Fruit fly (Drosophila melanogaster): ENCODE measurements around the gene CG32816.
"Not testable (repeated sequence)": the region's sequence is repeated elsewhere in the genome, so short reads cannot be mapped to it uniquely, and the experiment has no call there.

The CG32816 gene

DNA sequence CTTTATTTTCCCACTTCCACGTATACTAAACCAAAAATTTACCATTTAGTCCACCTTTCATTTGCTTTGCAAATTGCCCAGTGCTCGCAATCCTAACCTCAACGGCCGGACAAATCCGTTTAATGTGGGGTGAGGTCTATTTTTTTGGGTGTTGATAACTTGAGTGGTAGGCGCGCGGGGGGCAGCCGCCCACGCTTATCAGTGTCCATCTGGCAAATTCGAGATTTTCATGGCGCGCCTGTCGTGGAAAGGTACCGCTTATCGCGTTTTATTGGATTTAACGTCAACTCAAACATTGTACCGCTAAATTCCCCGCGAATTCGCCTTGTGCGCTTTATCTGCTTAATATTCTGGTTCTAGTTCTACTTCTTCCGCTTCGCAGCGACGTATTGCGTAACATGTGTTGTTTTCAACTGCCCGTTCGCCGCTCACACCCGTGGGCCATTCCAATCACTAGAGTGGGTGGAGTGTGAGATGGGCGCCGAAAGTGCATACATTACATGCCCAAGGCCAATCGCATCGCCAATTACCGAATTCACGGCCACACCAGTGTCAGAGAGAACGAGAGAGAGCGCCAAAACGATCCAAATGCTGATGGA, 22.3 kb upstream of the CG32816 start:
- TF ChIP-seq CG34367 (tag; optimal IDR thresholded peaks at IDR 0.05), result no peak
- TF ChIP-seq CG15710 (tag; optimal IDR thresholded peaks at IDR 0.05), result no peak
- TF ChIP-seq CG32121 (GFP tag; IDR thresholded peaks at IDR 0.05), result no peak
- TF ChIP-seq rn (GFP tag; IDR thresholded peaks at IDR 0.05), result no peak
- TF ChIP-seq Pif1B (GFP tag; optimal IDR thresholded peaks at IDR 0.05), result no peak
- no peak for TF ChIP-seq CG4496 (GFP tag; IDR thresholded peaks at IDR 0.05)
- no peak for TF ChIP-seq Pif1A (GFP tag; optimal IDR thresholded peaks at IDR 0.05)
- no peak for TF ChIP-seq gl (tag; optimal IDR thresholded peaks at IDR 0.05)
- TF ChIP-seq CG17806 (tag; optimal IDR thresholded peaks at IDR 0.05), result no peak

DNA sequence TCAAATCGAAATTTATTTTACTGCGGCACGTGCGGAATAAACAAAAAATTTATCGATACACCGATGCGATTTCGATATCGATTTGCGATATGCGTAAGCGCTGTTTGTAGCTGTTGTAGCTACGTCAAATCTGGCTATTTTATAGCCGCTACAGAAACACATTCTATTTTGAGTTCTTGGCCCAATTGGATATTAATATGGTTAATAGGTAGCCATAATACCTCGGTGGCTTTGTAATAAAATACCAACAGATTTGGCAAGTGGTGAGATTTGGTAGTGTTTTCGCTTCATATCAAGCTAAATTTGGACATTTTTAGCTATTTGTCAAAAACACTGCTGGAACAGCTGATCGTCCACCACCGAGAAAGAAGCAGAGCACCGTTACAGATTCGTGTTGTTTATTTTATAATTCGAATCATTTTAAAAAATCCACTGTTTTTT, 17.0 kb upstream of the CG32816 start, which contains the start of the genes CG18273 and CG3156:
Gene CG18273, minus strand, starts transcription at position 65 of the 441 bp plus-strand sequence.
Gene CG3156, plus strand, starts transcription at position 362 of the 441 bp plus-strand sequence.
- TF ChIP-seq CG15710 (tag; optimal IDR thresholded peaks at IDR 0.05), result peak; percentile 22
- TF ChIP-seq CG12605 (GFP tag; IDR thresholded peaks at IDR 0.05), result no peak
- no peak for TF ChIP-seq Pif1A (GFP tag; optimal IDR thresholded peaks at IDR 0.05)
- no peak for TF ChIP-seq CG14655 (GFP tag; optimal IDR thresholded peaks at IDR 0.05)
- TF ChIP-seq EcR (GFP tag; optimal IDR thresholded peaks at IDR 0.05), result no peak
- TF ChIP-seq fd96Ca (GFP tag; IDR thresholded peaks at IDR 0.05), result 0 out of 3 replicates have a peak, but pooled peaks have one; percentile 23
- TF ChIP-seq CG9948 (tag; optimal IDR thresholded peaks at IDR 0.05), result peak; percentile 2

DNA sequence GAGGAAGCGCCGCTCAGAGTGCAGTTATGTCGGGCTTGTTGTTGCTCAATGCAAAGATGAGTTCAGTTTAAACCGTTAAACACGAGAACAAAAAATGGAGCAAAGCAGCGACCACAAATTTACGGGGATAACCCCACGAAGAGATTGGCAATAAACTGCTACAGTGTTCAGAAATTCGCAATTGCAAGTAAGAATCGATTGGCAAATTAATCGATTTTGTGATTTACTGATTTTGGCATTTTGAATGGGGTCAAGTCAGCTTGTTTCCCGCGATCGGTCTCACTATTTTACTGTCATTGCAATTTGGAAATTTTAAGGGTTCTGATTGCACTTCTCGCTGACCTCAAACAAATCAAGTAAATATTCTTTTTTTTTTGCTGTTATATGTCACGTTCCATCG, 11.1 kb upstream of the CG32816 start, which contains the start of gene CG3176:
Gene CG3176, plus strand, starts transcription at position 221 of the 400 bp plus-strand sequence.
- not testable (repeated sequence) for TF ChIP-seq CG15710 (tag; optimal IDR thresholded peaks at IDR 0.05); CG34367 (tag; optimal IDR thresholded peaks at IDR 0.05); CG12605 (GFP tag; IDR thresholded peaks at IDR 0.05)

DNA sequence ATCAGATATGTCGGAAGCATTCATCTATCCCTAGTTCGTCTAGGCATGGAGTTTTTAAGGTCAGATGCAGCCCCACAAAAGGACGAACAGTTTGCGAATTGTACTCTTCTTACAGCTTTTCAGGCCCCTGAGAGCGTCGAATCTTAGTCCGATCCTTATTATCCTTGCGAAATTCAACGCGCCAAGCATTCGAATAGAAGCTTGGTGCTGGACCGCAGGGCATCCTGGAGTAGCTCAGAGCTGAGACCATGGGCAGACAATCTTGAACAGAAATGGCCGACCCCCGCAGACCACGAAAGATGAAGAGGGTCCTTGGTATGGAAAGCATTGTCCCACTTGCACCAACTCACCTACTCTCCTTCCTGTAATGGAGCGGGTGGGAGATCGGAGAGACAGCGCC, 8.2 kb upstream of the CG32816 start, which contains the start of gene CG32817:
Gene CG32817, plus strand, starts transcription at position 301 of the 400 bp plus-strand sequence.
- TF ChIP-seq CG12605 (GFP tag; IDR thresholded peaks at IDR 0.05) (no peak), CG32121 (GFP tag; IDR thresholded peaks at IDR 0.05) (no peak), CG15710 (tag; optimal IDR thresholded peaks at IDR 0.05) (no peak), Snoo (tag; optimal IDR thresholded peaks at IDR 0.05) (no peak), CG8159 (tag; optimal IDR thresholded peaks at IDR 0.05) (no peak), CG8301 (tag; optimal IDR thresholded peaks at IDR 0.05) (no peak), Pif1A (GFP tag; optimal IDR thresholded peaks at IDR 0.05) (no peak), CG9948 (tag; optimal IDR thresholded peaks at IDR 0.05) (no peak), CG13204 (GFP tag; optimal IDR thresholded peaks at IDR 0.05) (no peak), Ets98B (GFP tag; IDR thresholded peaks at IDR 0.05) (no peak), Pif1B (GFP tag; optimal IDR thresholded peaks at IDR 0.05) (no peak), rn (GFP tag; IDR thresholded peaks at IDR 0.05) (no peak), CG34367 (tag; optimal IDR thresholded peaks at IDR 0.05) (no peak), CG14655 (GFP tag; optimal IDR thresholded peaks at IDR 0.05) (no peak), CG17806 (tag; optimal IDR thresholded peaks at IDR 0.05) (no peak), fd96Ca (GFP tag; IDR thresholded peaks at IDR 0.05) (no peak), CG4496 (GFP tag; IDR thresholded peaks at IDR 0.05) (no peak), CG10348 (GFP tag; IDR thresholded peaks at IDR 0.05) (no peak)

DNA sequence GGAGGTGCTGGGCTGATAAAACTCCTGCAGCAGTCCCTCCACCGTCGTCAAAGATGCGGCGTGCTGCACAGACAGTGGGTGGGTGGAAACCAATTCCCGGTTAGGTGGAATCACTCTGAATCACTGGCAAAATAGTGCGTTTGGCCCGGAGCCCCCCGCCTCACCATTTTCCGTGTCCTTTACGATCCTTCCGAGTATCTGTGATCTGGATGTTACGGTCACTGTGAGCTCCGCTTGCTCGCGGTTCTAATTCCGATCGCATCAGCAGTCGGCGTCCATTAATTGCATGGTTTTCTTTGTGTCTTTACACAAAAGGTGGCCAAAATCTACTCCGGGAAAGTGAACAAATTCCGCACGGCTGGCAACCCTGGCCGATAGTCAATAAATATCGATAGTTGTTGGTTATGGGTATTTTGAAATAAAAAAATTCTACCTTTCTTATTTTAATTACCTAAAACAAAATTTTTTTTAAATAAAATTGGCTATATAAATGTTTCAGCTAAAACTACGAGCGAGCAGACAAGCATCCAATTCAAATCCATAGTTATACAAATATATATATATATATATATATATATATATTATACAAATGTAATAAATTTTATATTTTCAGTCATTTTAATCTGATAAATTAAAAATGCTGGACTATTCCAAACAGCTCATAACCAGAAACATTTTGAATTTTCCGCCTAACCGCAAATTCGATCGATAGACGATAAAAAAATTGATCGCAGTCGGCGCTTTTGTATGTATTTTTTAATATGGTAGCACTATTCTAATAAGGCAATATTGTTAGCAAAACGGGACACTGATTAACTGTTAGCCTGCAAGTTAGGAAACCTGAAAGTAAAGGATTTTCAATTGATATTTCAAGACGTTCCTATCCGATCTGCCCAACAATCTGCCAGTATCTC, 6.0 kb upstream of the CG32816 start, which contains the start of the genes ebo and CG13373:
Gene ebo, minus strand, starts transcription at position 350 of the 914 bp plus-strand sequence.
Gene CG13373, plus strand, starts transcription at position 755 of the 914 bp plus-strand sequence.
- TF ChIP-seq CG17806 (tag; optimal IDR thresholded peaks at IDR 0.05) (peak; percentile 20), EcR (GFP tag; optimal IDR thresholded peaks at IDR 0.05) (no peak), CG8159 (tag; optimal IDR thresholded peaks at IDR 0.05) (no peak), CG4496 (GFP tag; IDR thresholded peaks at IDR 0.05) (0 out of 3 replicates have a peak, but pooled peaks have one; percentile 43), Snoo (tag; optimal IDR thresholded peaks at IDR 0.05) (peak; percentile 7), CG34367 (tag; optimal IDR thresholded peaks at IDR 0.05) (no peak), CG14655 (GFP tag; optimal IDR thresholded peaks at IDR 0.05) (no peak), CG9948 (tag; optimal IDR thresholded peaks at IDR 0.05) (peak; percentile 30), CG12605 (GFP tag; IDR thresholded peaks at IDR 0.05) (no peak), Pif1A (GFP tag; optimal IDR thresholded peaks at IDR 0.05) (no peak), CG10348 (GFP tag; IDR thresholded peaks at IDR 0.05) (no peak), CG8301 (tag; optimal IDR thresholded peaks at IDR 0.05) (no peak), fd96Ca (GFP tag; IDR thresholded peaks at IDR 0.05) (no peak), rn (GFP tag; IDR thresholded peaks at IDR 0.05) (no peak), CG13204 (GFP tag; optimal IDR thresholded peaks at IDR 0.05) (no peak), D1 (tag; optimal IDR thresholded peaks at IDR 0.05) (no peak), Ets98B (GFP tag; IDR thresholded peaks at IDR 0.05) (peak; percentile 31; the same call in 1 of the 2 replicates), gl (tag; optimal IDR thresholded peaks at IDR 0.05) (no peak), CG32121 (GFP tag; IDR thresholded peaks at IDR 0.05) (no peak), CG15710 (tag; optimal IDR thresholded peaks at IDR 0.05) (peak; percentile 2), Pif1B (GFP tag; optimal IDR thresholded peaks at IDR 0.05) (no peak)

All from whole organism, pupa.